Fruit fly (Drosophila melanogaster): Measurements from ENCODE around the gene mri.

The mri gene

dm6 chr3L:223019-223902, 23.3 kb downstream of the mri start, which contains the start of the genes pyx and CG33229 (continued):
- peak; percentile 19; the same call in 1 of the 2 replicates for TF ChIP-seq sna (GFP tag; IDR thresholded peaks at IDR 0.05; ENCODE audit: partially characterized antibody)
- peak; percentile 76 for TF ChIP-seq vvl (GFP tag; IDR thresholded peaks at IDR 0.05)
- TF ChIP-seq dan (GFP tag; IDR thresholded peaks at IDR 0.05): 0 out of 2 replicates have a peak, but pooled peaks have one; percentile 14
- TF ChIP-seq CG2678 (tag; optimal IDR thresholded peaks at IDR 0.05): peak; percentile 92
- TF ChIP-seq CG12391 (tag; optimal IDR thresholded peaks at IDR 0.05): peak; percentile 87
- peak; percentile 34 for TF ChIP-seq Dref (GFP tag; IDR thresholded peaks at IDR 0.05)
- peak; percentile 80 for TF ChIP-seq Bteb2 (GFP tag; optimal IDR thresholded peaks at IDR 0.05)
- peak; percentile 70 for TF ChIP-seq CG16863 (GFP tag; optimal IDR thresholded peaks at IDR 0.05)
- TF ChIP-seq crol (GFP tag; IDR thresholded peaks at IDR 0.05): 0 out of 2 replicates have a peak, but pooled peaks have one; percentile 6
- peak; percentile 71 for TF ChIP-seq Ada2b (GFP tag; IDR thresholded peaks at IDR 0.05)
- no peak for TF ChIP-seq prd (optimal IDR thresholded peaks at IDR 0.05)
- TF ChIP-seq prd (GFP tag; IDR thresholded peaks at IDR 0.05): peak; percentile 83
- TF ChIP-seq ttk (GFP tag; IDR thresholded peaks at IDR 0.05): peak; percentile 66
- TF ChIP-seq CoRest (tag; optimal IDR thresholded peaks at IDR 0.05): peak; percentile 94
- TF ChIP-seq Lpt (GFP tag; optimal IDR thresholded peaks at IDR 0.05): no peak
- TF ChIP-seq Neu2 (GFP tag; optimal IDR thresholded peaks at IDR 0.05; ENCODE audit: borderline replicate concordance): peak; percentile 5
- TF ChIP-seq nau (GFP tag; optimal IDR thresholded peaks at IDR 0.05): no peak
- TF ChIP-seq Opbp (GFP tag; IDR thresholded peaks at IDR 0.05; ENCODE audit: partially characterized antibody): no peak
- TF ChIP-seq pum (GFP tag; optimal IDR thresholded peaks at IDR 0.05): peak; percentile 78
- peak; percentile 87 for TF ChIP-seq bab2 (GFP tag; optimal IDR thresholded peaks at IDR 0.05)
- TF ChIP-seq CG12299 (tag; optimal IDR thresholded peaks at IDR 0.05): peak; percentile 35
- TF ChIP-seq CG10321 (GFP tag; IDR thresholded peaks at IDR 0.05): peak; percentile 5; the same call in 1 of the 2 replicates
- TF ChIP-seq nom (GFP tag; optimal IDR thresholded peaks at IDR 0.05): peak; percentile 7
- no peak for TF ChIP-seq GATAe (GFP tag; conservative IDR thresholded peaks at IDR 0.05)
- TF ChIP-seq CG6689 (GFP tag; IDR thresholded peaks at IDR 0.05): peak; percentile 80; the same call in 1 of the 2 replicates
- TF ChIP-seq mld (GFP tag; IDR thresholded peaks at IDR 0.05; ENCODE audit: partially characterized antibody): no peak
- no peak; the same call in 1 of the 2 replicates for TF ChIP-seq rib (GFP tag; IDR thresholded peaks at IDR 0.05)
- peak; percentile 68 for TF ChIP-seq CG6813 (GFP tag; optimal IDR thresholded peaks at IDR 0.05)
- TF ChIP-seq CG31388 (GFP tag; optimal IDR thresholded peaks at IDR 0.05): peak; percentile 63
- TF ChIP-seq CG10979 (tag; optimal IDR thresholded peaks at IDR 0.05): peak; percentile 73
- peak; percentile 13 for TF ChIP-seq CG6683 (GFP tag; optimal IDR thresholded peaks at IDR 0.05)
- TF ChIP-seq CG10565 (GFP tag; optimal IDR thresholded peaks at IDR 0.05): peak; percentile 32
- peak; percentile 75; the same call in 2 of the 3 replicates for TF ChIP-seq Aef1 (GFP tag; IDR thresholded peaks at IDR 0.05)
- TF ChIP-seq NFAT (GFP tag; IDR thresholded peaks at IDR 0.05): peak; percentile 89
- peak; percentile 91 for TF ChIP-seq Dp (GFP tag; optimal IDR thresholded peaks at IDR 0.05)
- peak; percentile 71 for TF ChIP-seq Optix (GFP tag; IDR thresholded peaks at IDR 0.05)
- TF ChIP-seq CG31224 (GFP tag; IDR thresholded peaks at IDR 0.05): peak; percentile 79
- no peak for TF ChIP-seq pfk (GFP tag; optimal IDR thresholded peaks at IDR 0.05)
- no peak for TF ChIP-seq CG14860 (GFP tag; IDR thresholded peaks at IDR 0.05; ENCODE audit: partially characterized antibody)
- TF ChIP-seq crp (GFP tag; optimal IDR thresholded peaks at IDR 0.05): peak in 1 of 2 experiments; percentile 30
- TF ChIP-seq CG11504 (tag; optimal IDR thresholded peaks at IDR 0.05): peak; percentile 87
- peak; percentile 95 for TF ChIP-seq CG30403 (GFP tag; optimal IDR thresholded peaks at IDR 0.05)
- peak; percentile 87 for TF ChIP-seq CG3847 (GFP tag; IDR thresholded peaks at IDR 0.05)
- peak; percentile 81 for TF ChIP-seq CG8944 (GFP tag; optimal IDR thresholded peaks at IDR 0.05)
- TF ChIP-seq Drgx (GFP tag; IDR thresholded peaks at IDR 0.05): peak; percentile 77
- peak; percentile 74 for TF ChIP-seq CG10267 (tag; optimal IDR thresholded peaks at IDR 0.05)
- TF ChIP-seq CG4707 (GFP tag; optimal IDR thresholded peaks at IDR 0.05): no peak
- TF ChIP-seq jumu (GFP tag; optimal IDR thresholded peaks at IDR 0.05): peak; percentile 70

Data from whole organism, embryonic.